Worm (Caenorhabditis elegans) whole organism, L3 larva: ENCODE data around the gene wdr-54.

ENCODE experiments used
- ZK546.5 ChIP-seq: sonication (generic microtip); optimal IDR thresholded peaks from 2 replicates; lab custom pipeline; 2017; ENCODE audit warnings: missing biosample characterization, missing genetic modification characterization
- aly-2 ChIP-seq: fragments of 150-350 bp; optimal IDR thresholded peaks from 2 replicates; lab custom pipeline; 2014; ENCODE audit warnings: missing biosample characterization, missing genetic modification characterization
- ama-1 ChIP-seq: fragments of 150-350 bp; optimal IDR thresholded peaks from 2 replicates; lab custom pipeline; 2018
- ceh-16 ChIP-seq: sonication (generic microtip); optimal IDR thresholded peaks from 2 replicates; lab custom pipeline; 2017; ENCODE audit warnings: missing biosample characterization, missing genetic modification characterization
- ceh-28 ChIP-seq: fragments of 150-350 bp; optimal IDR thresholded peaks from 2 replicates; lab custom pipeline; 2014; ENCODE audit warnings: missing biosample characterization, missing genetic modification reagents, missing genetic modification characterization
- ceh-82 ChIP-seq: fragments of 150-350 bp; optimal IDR thresholded peaks from 2 replicates; lab custom pipeline; 2014; ENCODE audit warnings: missing biosample characterization, missing genetic modification characterization
- egl-27 ChIP-seq: sonication (generic microtip); optimal IDR thresholded peaks from 4 replicates; lab custom pipeline; 2017; ENCODE audit warnings: missing biosample characterization, missing genetic modification reagents, missing genetic modification characterization
- egl-5 ChIP-seq: fragments of 150-350 bp; optimal IDR thresholded peaks from 2 replicates; lab custom pipeline; 2017; ENCODE audit warnings: missing biosample characterization, missing genetic modification reagents, missing genetic modification characterization, inconsistent platforms
- elt-1 ChIP-seq: fragments of 150-350 bp; optimal IDR thresholded peaks from 2 replicates; lab custom pipeline; 2014; ENCODE audit warnings: missing biosample characterization, missing genetic modification characterization
- elt-2 ChIP-seq: sonication (generic microtip); optimal IDR thresholded peaks from 2 replicates; lab custom pipeline; 2016; ENCODE audit warnings: missing genetic modification reagents, mild to moderate bottlenecking, missing genetic modification characterization, missing compliant biosample characterization
- eor-1 ChIP-seq, 2 experiments: fragments of 150-350 bp; optimal IDR thresholded peaks; 2 replicates each; lab custom pipeline; 2014 to 2018; ENCODE audit warnings: missing biosample characterization in 2 of 2, missing genetic modification characterization in 2 of 2
- fkh-10 ChIP-seq: sonication (generic microtip); optimal IDR thresholded peaks from 2 replicates; lab custom pipeline; 2017; ENCODE audit warnings: missing biosample characterization, missing genetic modification reagents, missing genetic modification characterization
- fkh-2 ChIP-seq: fragments of 150-350 bp; optimal IDR thresholded peaks from 2 replicates; lab custom pipeline; 2014; ENCODE audit warnings: missing biosample characterization, missing genetic modification reagents, missing genetic modification characterization
- fos-1 ChIP-seq: fragments of 150-350 bp; optimal IDR thresholded peaks from 2 replicates; lab custom pipeline; 2014; ENCODE audit warnings: missing biosample characterization, missing genetic modification characterization
- hmg-11 ChIP-seq: sonication (generic microtip); optimal IDR thresholded peaks from 2 replicates; lab custom pipeline; 2016; ENCODE audit warnings: missing genetic modification characterization, missing compliant biosample characterization
- jun-1 ChIP-seq: fragments of 150-350 bp; optimal IDR thresholded peaks from 2 replicates; lab custom pipeline; 2014; ENCODE audit warnings: missing biosample characterization, missing genetic modification reagents, missing genetic modification characterization
- lin-39 ChIP-seq: fragments of 150-350 bp; optimal IDR thresholded peaks from 2 replicates; lab custom pipeline; 2018; ENCODE audit warnings: missing biosample characterization, missing genetic modification reagents, missing genetic modification characterization
- lsy-12 ChIP-seq: sonication (generic microtip); optimal IDR thresholded peaks from 2 replicates; lab custom pipeline; 2016; ENCODE audit warnings: mild to moderate bottlenecking, missing genetic modification characterization, missing compliant biosample characterization
- mml-1 ChIP-seq: fragments of 150-350 bp; sonication (generic microtip); optimal IDR thresholded peaks from 3 replicates; lab custom pipeline; 2014; ENCODE audit warnings: missing biosample characterization, missing genetic modification characterization
- nfya-1 ChIP-seq: sonication (generic microtip); optimal IDR thresholded peaks from 2 replicates; lab custom pipeline; 2017; ENCODE audit warnings: missing genetic modification characterization, mild to moderate bottlenecking, missing compliant biosample characterization, antibody characterized with exemption, moderate library complexity; ENCODE audit not compliant: insufficient read depth
- nhr-11 ChIP-seq: fragments of 150-350 bp; optimal IDR thresholded peaks from 2 replicates; lab custom pipeline; 2014; ENCODE audit warnings: missing biosample characterization, missing genetic modification characterization
- nhr-25 ChIP-seq: sonication (generic microtip); optimal IDR thresholded peaks from 2 replicates; lab custom pipeline; 2017; ENCODE audit warnings: missing biosample characterization, missing genetic modification characterization
- nhr-43 ChIP-seq: sonication (generic microtip); optimal IDR thresholded peaks from 2 replicates; lab custom pipeline; 2016; ENCODE audit warnings: mild to moderate bottlenecking, missing genetic modification characterization, missing compliant biosample characterization; ENCODE audit not compliant: poor library complexity, severe bottlenecking
- nhr-67 ChIP-seq: fragments of 150-350 bp; optimal IDR thresholded peaks from 2 replicates; lab custom pipeline; 2014; ENCODE audit warnings: missing biosample characterization, missing genetic modification characterization
- nhr-77 ChIP-seq: fragments of 150-350 bp; optimal IDR thresholded peaks from 2 replicates; lab custom pipeline; 2014; ENCODE audit warnings: missing biosample characterization, missing genetic modification characterization
- pha-4 ChIP-seq: fragments of 150-350 bp; optimal IDR thresholded peaks from 2 replicates; lab custom pipeline; 2014; ENCODE audit warnings: missing biosample characterization, missing genetic modification reagents, missing genetic modification characterization
- sea-2 ChIP-seq: fragments of 150-350 bp; sonication (generic microtip); optimal IDR thresholded peaks from 4 replicates; lab custom pipeline; 2014; ENCODE audit warnings: missing biosample characterization, missing genetic modification reagents, missing genetic modification characterization
- skn-1 ChIP-seq: fragments of 150-350 bp; optimal IDR thresholded peaks from 2 replicates; lab custom pipeline; 2014; ENCODE audit warnings: missing biosample characterization, missing genetic modification characterization
- snpc-4 ChIP-seq: fragments of 150-350 bp; optimal IDR thresholded peaks from 2 replicates; lab custom pipeline; 2014; ENCODE audit warnings: missing biosample characterization, missing genetic modification characterization
- tbx-2 ChIP-seq: sonication (generic microtip); optimal IDR thresholded peaks from 2 replicates; lab custom pipeline; 2016; ENCODE audit warnings: mild to moderate bottlenecking, missing genetic modification characterization, missing compliant biosample characterization
- unc-39 ChIP-seq: sonication (generic microtip); optimal IDR thresholded peaks from 4 replicates; lab custom pipeline; 2017; ENCODE audit warnings: missing biosample characterization, missing genetic modification characterization
- zag-1 ChIP-seq: fragments of 150-350 bp; optimal IDR thresholded peaks from 2 replicates; lab custom pipeline; 2014; ENCODE audit warnings: missing biosample characterization, missing genetic modification characterization
- ztf-11 ChIP-seq: fragments of 150-350 bp; optimal IDR thresholded peaks from 2 replicates; lab custom pipeline; 2014; ENCODE audit warnings: missing biosample characterization, missing genetic modification characterization
- ztf-4 ChIP-seq: fragments of 150-350 bp; optimal IDR thresholded peaks from 2 replicates; lab custom pipeline; 2014; ENCODE audit warnings: missing biosample characterization, missing genetic modification characterization

Gene wdr-54

DNA sequence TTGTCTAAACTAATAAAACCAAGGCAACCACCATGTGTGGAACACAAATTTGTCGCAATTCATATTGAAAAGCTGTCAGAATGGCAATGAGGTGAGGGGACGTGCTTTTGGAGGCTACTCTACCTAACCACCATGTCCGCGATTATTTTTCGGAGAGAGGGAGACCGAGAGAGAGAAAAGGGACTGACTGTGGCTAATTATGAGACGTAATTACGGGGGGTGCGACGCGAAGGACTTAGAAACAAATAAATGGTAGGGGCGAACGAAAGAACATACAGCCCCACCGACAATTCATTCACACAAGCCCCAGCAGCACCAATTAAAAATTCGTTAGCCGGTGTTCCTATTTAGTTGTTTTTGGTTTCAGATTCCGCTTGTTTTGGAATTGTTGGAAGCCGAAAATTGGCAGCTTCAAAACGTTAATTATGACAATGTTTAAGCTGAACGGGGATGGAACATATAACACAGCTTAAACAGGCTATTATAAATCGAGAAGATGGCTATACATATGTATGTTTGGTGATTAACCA lies 24.1 kb downstream of the wdr-54 start:
- TF ChIP-seq ceh-28 (no peak), nhr-25 (peak; percentile 27)

DNA sequence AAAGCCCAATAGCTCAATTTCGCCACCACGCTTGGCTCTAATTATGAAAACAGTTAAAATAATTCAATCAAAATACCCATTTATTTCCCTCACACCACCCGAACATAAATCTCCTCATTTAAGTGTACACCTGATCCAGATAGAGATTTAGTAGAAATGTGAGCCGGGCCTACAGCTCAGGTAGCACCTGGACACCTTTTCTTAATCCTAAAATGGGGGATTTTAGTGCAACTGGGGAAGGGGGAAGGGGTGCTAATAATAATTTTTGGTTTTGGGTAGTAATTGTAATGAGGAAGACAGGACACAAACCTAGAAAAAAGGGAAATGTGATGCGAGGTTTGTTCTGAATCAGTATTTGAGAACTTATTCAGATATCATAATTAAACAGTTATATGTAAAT lies 24.9 kb downstream of the wdr-54 start:
- TF ChIP-seq tbx-2 (tag; lab: Kevin White, UChicago): no peak

DNA sequence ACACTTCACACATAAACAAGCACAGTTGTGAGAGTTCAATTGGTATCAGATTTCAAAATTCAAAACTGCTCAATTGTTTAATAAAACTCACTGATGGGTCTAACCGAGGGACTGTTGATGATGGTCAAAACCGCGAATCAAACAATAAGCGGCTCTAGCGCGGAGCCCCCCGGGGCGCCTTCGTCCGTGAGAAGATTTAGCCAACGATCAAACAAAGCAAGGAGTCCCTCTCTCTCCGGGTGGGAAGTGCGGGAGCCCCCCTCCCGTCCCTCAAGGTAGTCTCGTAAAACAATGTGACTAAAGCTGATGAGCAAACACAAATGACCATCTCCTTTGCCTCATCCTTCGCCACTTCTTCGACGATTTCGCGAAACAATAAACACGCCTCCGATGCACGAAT lies 29.0 kb downstream of the wdr-54 start:
- TF ChIP-seq pha-4 (tag; lab: Kevin White, UChicago) (peak; percentile 7), sea-2 (GFP tag; lab: Kevin White, UChicago) (no peak), ama-1 (no peak)
- TF ChIP-seq, all 47 proteins: peak for 1

DNA sequence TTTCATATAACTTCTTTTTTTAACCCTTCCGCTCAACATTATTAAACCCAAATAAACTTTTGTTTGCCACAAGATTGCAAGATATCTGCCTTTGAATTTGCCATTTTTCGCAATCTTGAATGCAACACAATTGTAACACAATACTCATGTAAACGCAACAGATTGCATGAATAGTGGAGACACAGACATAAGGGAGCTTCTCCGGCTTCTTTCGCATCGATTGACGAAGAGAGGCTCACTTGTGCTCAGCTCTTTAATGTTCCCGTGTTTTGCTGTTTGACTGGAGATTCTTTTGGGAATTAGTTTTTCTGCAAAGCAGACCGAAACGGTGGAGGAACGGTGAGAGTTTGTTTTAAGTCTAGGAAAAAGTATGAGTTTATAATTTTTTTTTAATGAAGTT lies 30.7 kb downstream of the wdr-54 start, which contains the start of gene F56F10.2:
F56F10.2 (plus strand) TSS at position 215 of the 400 bp plus-strand sequence.
- TF ChIP-seq ama-1 (no peak), ztf-11 (tag; lab: Kevin White, UChicago) (no peak), nhr-77 (tag; lab: Kevin White, UChicago) (no peak), pha-4 (tag; lab: Kevin White, UChicago) (no peak), nfya-1 (tag; lab: Kevin White, UChicago) (peak; percentile 51), elt-2 (no peak), zag-1 (tag; lab: Kevin White, UChicago) (no peak), aly-2 (tag; lab: Kevin White, UChicago) (no peak), nhr-11 (no peak), mml-1 (tag; lab: Kevin White, UChicago) (no peak), lin-39 (tag; lab: Kevin White, UChicago) (peak; percentile 65), jun-1 (tag; lab: Kevin White, UChicago) (no peak), hmg-11 (tag; lab: Kevin White, UChicago) (peak; percentile 30), lsy-12 (tag; lab: Kevin White, UChicago) (no peak), fkh-10 (no peak), fos-1 (no peak), snpc-4 (tag; lab: Kevin White, UChicago) (no peak), eor-1 (tag; optimal IDR thresholded peaks at IDR 0.05; lab: Kevin White, UChicago) (no peak), ceh-16 (tag; lab: Kevin White, UChicago) (no peak), nhr-25 (no peak), ztf-4 (tag; lab: Kevin White, UChicago) (no peak), ZK546.5 (tag; lab: Kevin White, UChicago) (no peak), nhr-67 (tag; lab: Kevin White, UChicago) (no peak), elt-1 (tag; lab: Kevin White, UChicago) (peak; percentile 14), nhr-43 (tag; lab: Kevin White, UChicago) (no peak), ceh-28 (no peak), egl-5 (tag; lab: Kevin White, UChicago) (no peak), skn-1 (tag; lab: Kevin White, UChicago) (no peak)

DNA sequence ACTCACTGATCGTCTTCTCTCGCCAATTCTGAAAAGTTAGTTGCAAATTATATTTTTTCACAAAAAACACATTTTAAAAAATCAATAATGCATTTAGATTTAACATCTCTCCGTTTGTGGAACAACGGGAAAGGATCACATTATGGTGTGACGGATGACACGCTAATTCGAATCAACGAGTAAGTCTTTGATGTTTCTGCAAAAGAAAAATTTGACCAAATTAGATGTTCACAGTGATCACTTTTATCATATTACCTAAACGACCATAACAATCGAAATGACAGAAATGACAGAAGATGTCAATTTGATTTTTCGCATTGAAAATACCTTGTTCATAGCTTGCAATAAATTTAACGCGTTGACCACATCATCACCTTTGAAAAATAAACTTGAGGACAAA lies 32.7 kb downstream of the wdr-54 start:
- TF ChIP-seq elt-1 (tag; lab: Kevin White, UChicago) (no peak), hmg-11 (tag; lab: Kevin White, UChicago) (no peak), zag-1 (tag; lab: Kevin White, UChicago) (no peak), ceh-82 (tag; lab: Kevin White, UChicago) (no peak), fkh-2 (tag; lab: Kevin White, UChicago) (no peak), egl-27 (tag; lab: Kevin White, UChicago) (no peak), unc-39 (tag; lab: Kevin White, UChicago) (no peak), mml-1 (tag; lab: Kevin White, UChicago) (no peak), nhr-67 (tag; lab: Kevin White, UChicago) (no peak), ZK546.5 (tag; lab: Kevin White, UChicago) (no peak)
- TF ChIP-seq, all 47 proteins: peak for 0
